Worm (Caenorhabditis elegans) whole organism, young adult: Measurements from ENCODE around the gene srg-38.

ENCODE experiments used
- B0336.3 ChIP-seq: fragments of 200-800 bp; sonication (Bioruptor generic); IDR thresholded peaks from 2 replicates; pipeline ENCODE4 v1.3.6; 2022; ENCODE audit warnings: missing genetic modification characterization, missing compliant biosample characterization
- C17E4.6 ChIP-seq: fragments of 200-800 bp; sonication (Bioruptor generic); IDR thresholded peaks from 2 replicates; pipeline ENCODE4 v1.3.6; 2022; ENCODE audit warnings: missing genetic modification reagents, missing genetic modification characterization, missing compliant biosample characterization
- D2030.7 ChIP-seq: fragments of 200-800 bp; sonication (Bioruptor generic); IDR thresholded peaks from 2 replicates; pipeline ENCODE4 v1.3.6; 2022; ENCODE audit warnings: missing genetic modification reagents, missing genetic modification characterization, missing compliant biosample characterization
- F23B12.7 ChIP-seq: sonication (generic microtip); optimal IDR thresholded peaks from 2 replicates; lab custom pipeline; 2017; ENCODE audit warnings: missing genetic modification characterization, mild to moderate bottlenecking, missing compliant biosample characterization, antibody characterized with exemption, moderate library complexity; ENCODE audit not compliant: insufficient read depth
- F33H1.4 ChIP-seq: fragments of 200-800 bp; sonication (Bioruptor generic); IDR thresholded peaks from 2 replicates; pipeline ENCODE4 v1.3.6; 2022; ENCODE audit warnings: missing genetic modification reagents, missing genetic modification characterization, missing compliant biosample characterization
- F55B11.4 ChIP-seq: sonication (generic microtip); optimal IDR thresholded peaks from 2 replicates; lab custom pipeline; 2016; ENCODE audit warnings: missing compliant biosample characterization, missing genetic modification characterization, borderline replicate concordance; ENCODE audit not compliant: insufficient read depth
- K11D2.4 ChIP-seq: fragments of 200-800 bp; sonication (Bioruptor generic); IDR thresholded peaks from 2 replicates; pipeline ENCODE4 v1.3.6; 2022; ENCODE audit warnings: missing genetic modification reagents, missing genetic modification characterization, missing compliant biosample characterization
- Y53F4B.3 ChIP-seq: fragments of 200-800 bp; sonication (Bioruptor generic); IDR thresholded peaks from 2 replicates; pipeline ENCODE4 v1.3.6; 2022; ENCODE audit warnings: missing genetic modification reagents, missing genetic modification characterization, missing compliant biosample characterization
- Y67H2A.10 ChIP-seq: fragments of 200-800 bp; sonication (Bioruptor generic); conservative IDR thresholded peaks from 2 replicates; pipeline ENCODE4 v1.3.6; 2022; ENCODE audit warnings: missing genetic modification reagents, missing genetic modification characterization, missing compliant biosample characterization
- attf-5 ChIP-seq: fragments of 200-800 bp; sonication (Bioruptor generic); optimal IDR thresholded peaks from 2 replicates; lab custom pipeline; 2018; ENCODE audit warnings: mild to moderate bottlenecking, missing genetic modification characterization, missing compliant biosample characterization
- ccch-3 ChIP-seq: fragments of 200-800 bp; sonication (Bioruptor generic); optimal IDR thresholded peaks from 2 replicates; lab custom pipeline; 2018; ENCODE audit warnings: mild to moderate bottlenecking, missing genetic modification characterization, missing compliant biosample characterization
- cebp-1 ChIP-seq, 2 experiments: fragments of 200-800 bp in 1 of 2; sonication (Bioruptor generic) in 1 of 2; sonication (generic microtip) in 1 of 2; IDR thresholded peaks in 1 of 2; optimal IDR thresholded peaks in 1 of 2; 2 replicates each; pipeline versions ENCODE4 v1.3.6 to Lab custom; 2017 to 2022; ENCODE audit warnings: missing compliant biosample characterization in 2 of 2, missing genetic modification characterization in 2 of 2, mild to moderate bottlenecking in 1 of 2, missing genetic modification reagents in 1 of 2, moderate library complexity in 1 of 2
- cebp-2 ChIP-seq: fragments of 200-800 bp; sonication (Bioruptor generic); IDR thresholded peaks from 2 replicates; pipeline ENCODE4 v1.3.6; 2022; ENCODE audit warnings: missing genetic modification characterization, missing compliant biosample characterization
- ceh-40 ChIP-seq: fragments of 200-800 bp; sonication (Bioruptor generic); IDR thresholded peaks from 2 replicates; pipeline ENCODE4 v1.3.6; 2022; ENCODE audit warnings: missing genetic modification characterization, missing compliant biosample characterization
- die-1 ChIP-seq: sonication (generic microtip); optimal IDR thresholded peaks from 2 replicates; lab custom pipeline; 2016; ENCODE audit warnings: missing genotype, mild to moderate bottlenecking, missing genetic modification characterization, missing compliant biosample characterization
- egl-44 ChIP-seq: fragments of 200-800 bp; sonication (Bioruptor generic); IDR thresholded peaks from 2 replicates; pipeline ENCODE4 v1.3.6; 2022; ENCODE audit warnings: missing genetic modification reagents, missing genetic modification characterization, missing compliant biosample characterization
- egrh-3 ChIP-seq: fragments of 200-800 bp; sonication (Bioruptor generic); IDR thresholded peaks from 2 replicates; pipeline ENCODE4 v1.3.6; 2022; ENCODE audit warnings: missing genetic modification reagents, missing genetic modification characterization, missing compliant biosample characterization
- ets-4 ChIP-seq: fragments of 200-800 bp; sonication (Bioruptor generic); optimal IDR thresholded peaks from 2 replicates; lab custom pipeline; 2018; ENCODE audit warnings: mild to moderate bottlenecking, missing genetic modification characterization, missing compliant biosample characterization
- gei-17 ChIP-seq: fragments of 200-800 bp; sonication (Bioruptor generic); optimal IDR thresholded peaks from 2 replicates; lab custom pipeline; 2018; ENCODE audit warnings: mild to moderate bottlenecking, missing genetic modification characterization, missing compliant biosample characterization
- hlh-12 ChIP-seq: sonication (generic microtip); optimal IDR thresholded peaks from 2 replicates; lab custom pipeline; 2016; ENCODE audit warnings: missing genetic modification characterization, missing compliant biosample characterization
- let-607 ChIP-seq, 2 experiments: fragments of 200-800 bp in 1 of 2; sonication (Bioruptor generic) in 1 of 2; sonication (generic microtip) in 1 of 2; optimal IDR thresholded peaks; 2 replicates each; lab custom pipeline; 2016 to 2018; ENCODE audit warnings: mild to moderate bottlenecking in 2 of 2, missing compliant biosample characterization in 2 of 2, missing genetic modification characterization in 2 of 2, moderate library complexity in 2 of 2, missing genotype in 1 of 2
- lin-26 ChIP-seq: fragments of 200-800 bp; sonication (Bioruptor generic); IDR thresholded peaks from 2 replicates; pipeline ENCODE4 v1.3.6; 2022; ENCODE audit warnings: missing genetic modification reagents, missing genetic modification characterization, missing compliant biosample characterization
- lir-1 ChIP-seq: fragments of 200-800 bp; sonication (Bioruptor generic); conservative IDR thresholded peaks from 2 replicates; pipeline ENCODE4 v1.3.6; 2022; ENCODE audit warnings: missing genetic modification reagents, missing genetic modification characterization, missing compliant biosample characterization
- lsy-27 ChIP-seq: sonication (generic microtip); optimal IDR thresholded peaks from 2 replicates; lab custom pipeline; 2017; ENCODE audit warnings: missing genetic modification characterization, mild to moderate bottlenecking, missing compliant biosample characterization, antibody characterized with exemption, missing genotype, borderline replicate concordance; ENCODE audit not compliant: insufficient read depth
- madf-10 ChIP-seq: sonication (generic microtip); optimal IDR thresholded peaks from 2 replicates; lab custom pipeline; 2016; ENCODE audit warnings: mild to moderate bottlenecking, missing genetic modification characterization, missing compliant biosample characterization
- madf-3 ChIP-seq: fragments of 200-800 bp; sonication (Bioruptor generic); IDR thresholded peaks from 2 replicates; pipeline ENCODE4 v1.3.6; 2022; ENCODE audit warnings: missing genetic modification reagents, missing genetic modification characterization, missing compliant biosample characterization
- madf-8 ChIP-seq: fragments of 200-800 bp; sonication (Bioruptor generic); conservative IDR thresholded peaks from 2 replicates; pipeline ENCODE4 v1.3.6; 2022; ENCODE audit warnings: missing genetic modification reagents, missing genetic modification characterization, missing compliant biosample characterization
- mes-4 ChIP-seq: sonication (generic microtip); optimal IDR thresholded peaks from 2 replicates; lab custom pipeline; 2016; ENCODE audit warnings: missing genotype, missing genetic modification characterization, missing compliant biosample characterization
- nhr-179 ChIP-seq: sonication (generic microtip); optimal IDR thresholded peaks from 2 replicates; lab custom pipeline; 2016; ENCODE audit warnings: mild to moderate bottlenecking, missing genetic modification characterization, missing compliant biosample characterization
- nhr-27 ChIP-seq: fragments of 200-800 bp; sonication (Bioruptor generic); optimal IDR thresholded peaks from 2 replicates; lab custom pipeline; 2018; ENCODE audit warnings: mild to moderate bottlenecking, missing genetic modification characterization, moderate library complexity, missing compliant biosample characterization
- nhr-80 ChIP-seq: sonication (generic microtip); optimal IDR thresholded peaks from 2 replicates; lab custom pipeline; 2016; ENCODE audit warnings: missing genetic modification characterization, missing compliant biosample characterization
- nhr-90 ChIP-seq: sonication (generic microtip); optimal IDR thresholded peaks from 2 replicates; lab custom pipeline; 2016; ENCODE audit warnings: missing genotype, mild to moderate bottlenecking, missing genetic modification characterization, missing compliant biosample characterization
- pbrm-1 ChIP-seq: fragments of 200-800 bp; sonication (Bioruptor generic); IDR thresholded peaks from 2 replicates; pipeline ENCODE4 v1.3.6; 2022; ENCODE audit warnings: missing genetic modification reagents, missing genetic modification characterization, missing compliant biosample characterization
- rcor-1 ChIP-seq: fragments of 200-800 bp; sonication (Bioruptor generic); IDR thresholded peaks from 2 replicates; pipeline ENCODE4 v1.3.6; 2022; ENCODE audit warnings: missing genetic modification reagents, missing genetic modification characterization, missing compliant biosample characterization
- snpc-1.1 ChIP-seq: sonication (generic microtip); optimal IDR thresholded peaks from 2 replicates; lab custom pipeline; 2017; ENCODE audit warnings: missing genetic modification characterization, mild to moderate bottlenecking, missing compliant biosample characterization, antibody characterized with exemption, moderate library complexity, missing genotype, missing genetic modification reagents; ENCODE audit not compliant: insufficient read depth
- snpc-3.4 ChIP-seq: sonication (generic microtip); optimal IDR thresholded peaks from 2 replicates; lab custom pipeline; 2017; ENCODE audit warnings: missing genetic modification characterization, mild to moderate bottlenecking, missing compliant biosample characterization, antibody characterized with exemption, moderate library complexity, missing genotype, missing genetic modification reagents
- snpc-4 ChIP-seq, 5 experiments: fragments of 150-350 bp in 1 of 5; sonication (generic microtip) in 4 of 5; optimal IDR thresholded peaks; 2 replicates each; lab custom pipeline; 2014 to 2018; ENCODE audit warnings: missing genetic modification characterization in 5 of 5, missing biosample characterization in 3 of 5, antibody characterized with exemption in 2 of 5, mild to moderate bottlenecking in 2 of 5, missing compliant biosample characterization in 2 of 5, missing genotype in 2 of 5, moderate library complexity in 2 of 5, missing genetic modification reagents in 1 of 5
- tlf-1 ChIP-seq: fragments of 200-800 bp; sonication (Bioruptor generic); optimal IDR thresholded peaks from 2 replicates; lab custom pipeline; 2018; ENCODE audit warnings: mild to moderate bottlenecking, missing genetic modification characterization, missing compliant biosample characterization
- ztf-18 ChIP-seq: sonication (generic microtip); optimal IDR thresholded peaks from 2 replicates; lab custom pipeline; 2016; ENCODE audit warnings: missing genotype, mild to moderate bottlenecking, missing genetic modification characterization, missing compliant biosample characterization
- ztf-22 ChIP-seq: fragments of 200-800 bp; sonication (Bioruptor generic); optimal IDR thresholded peaks from 2 replicates; lab custom pipeline; 2018; ENCODE audit warnings: mild to moderate bottlenecking, missing genetic modification characterization, moderate library complexity, missing compliant biosample characterization
- ztf-25 ChIP-seq: fragments of 200-800 bp; sonication (Bioruptor generic); IDR thresholded peaks from 2 replicates; pipeline ENCODE4 v1.3.6; 2022; ENCODE audit warnings: missing genetic modification reagents, missing genetic modification characterization, missing compliant biosample characterization

Gene srg-38

DNA sequence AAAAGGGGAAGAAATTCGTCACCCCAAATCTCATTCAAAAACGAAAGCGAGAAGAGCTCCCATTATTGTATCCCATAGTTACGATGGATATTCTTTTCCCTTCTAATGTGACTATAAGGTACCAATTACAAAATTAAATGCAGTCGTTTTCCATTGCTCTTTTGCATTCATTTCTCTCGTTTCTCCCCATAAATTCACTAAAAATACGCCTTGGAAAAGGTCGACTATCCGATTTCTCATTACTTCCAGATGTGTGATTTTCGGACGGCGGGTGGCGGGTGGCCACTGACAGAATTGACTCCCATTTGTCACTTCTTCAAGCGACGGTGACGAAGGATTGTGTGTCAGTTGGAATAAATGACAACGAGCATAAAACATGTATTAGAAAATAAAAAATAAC is 21.9 kb downstream of the srg-38 start:
- TF ChIP-seq die-1 (tag; lab: Kevin White, UChicago) (no peak), ccch-3 (GFP tag; lab: Kevin White, UChicago) (no peak), F33H1.4 (no peak), snpc-4 (GFP tag; optimal IDR thresholded peaks at IDR 0.05; lab: Kevin White, UChicago) (no peak), snpc-4 (tag; optimal IDR thresholded peaks at IDR 0.05; lab: Kevin White, UChicago) (no peak), nhr-90 (tag; lab: Kevin White, UChicago) (no peak), Y53F4B.3 (GFP tag; lab: Robert Waterston, UW) (no peak), rcor-1 (GFP tag; lab: Robert Waterston, UW) (no peak), mes-4 (tag; lab: Kevin White, UChicago) (no peak), lin-26 (GFP tag; lab: Robert Waterston, UW) (no peak), madf-8 (GFP tag; lab: Robert Waterston, UW) (no peak), nhr-80 (no peak), hlh-12 (tag; lab: Kevin White, UChicago) (no peak), Y67H2A.10 (GFP tag; lab: Robert Waterston, UW) (no peak), gei-17 (GFP tag; lab: Kevin White, UChicago) (no peak), ztf-25 (GFP tag; lab: Robert Waterston, UW) (no peak)

DNA sequence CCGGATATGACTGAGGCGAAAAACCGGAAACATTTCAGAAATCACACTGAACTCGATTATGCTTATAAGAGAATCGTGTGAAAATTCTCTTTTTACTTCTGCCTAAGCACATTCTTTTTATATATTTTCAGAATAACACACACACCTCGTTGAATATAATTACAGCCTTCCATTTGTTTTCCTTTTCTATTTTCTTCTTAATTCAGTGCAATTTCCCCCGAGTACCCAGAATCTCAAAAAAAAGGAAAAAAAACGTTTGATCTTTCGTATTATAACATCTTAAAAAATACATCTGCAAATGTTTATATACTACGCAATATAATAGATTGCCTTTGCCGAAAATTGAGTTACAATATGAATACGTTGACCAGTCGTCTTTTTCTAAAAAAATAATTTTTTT is 23.7 kb downstream of the srg-38 start:
- TF ChIP-seq Y53F4B.3 (GFP tag; lab: Robert Waterston, UW) (no peak), F55B11.4 (tag; lab: Kevin White, UChicago) (no peak), ztf-25 (GFP tag; lab: Robert Waterston, UW) (no peak), ztf-18 (tag; lab: Kevin White, UChicago) (no peak), egrh-3 (no peak), egl-44 (GFP tag; lab: Robert Waterston, UW) (no peak), hlh-12 (tag; lab: Kevin White, UChicago) (no peak), lir-1 (GFP tag; lab: Robert Waterston, UW) (no peak), ztf-22 (GFP tag; lab: Kevin White, UChicago) (no peak), K11D2.4 (GFP tag; lab: Robert Waterston, UW) (no peak), tlf-1 (GFP tag; lab: Kevin White, UChicago) (no peak), lsy-27 (tag; lab: Kevin White, UChicago) (no peak), ceh-40 (GFP tag; lab: Robert Waterston, UW) (no peak), cebp-1 (GFP tag; IDR thresholded peaks at IDR 0.05; lab: Robert Waterston, UW) (no peak), cebp-1 (tag; optimal IDR thresholded peaks at IDR 0.05; lab: Kevin White, UChicago) (no peak), pbrm-1 (no peak), D2030.7 (GFP tag; lab: Robert Waterston, UW) (no peak), attf-5 (GFP tag; lab: Kevin White, UChicago) (no peak), snpc-1.1 (no peak)
- TF ChIP-seq, all 124 proteins: peak for 0

ce11 chrV:11127197-11127596 is 28.3 kb downstream of the srg-38 start, which contains the start of gene jmjd-5:
Gene jmjd-5, plus strand, starts transcription at chrV:11127497.
- no peak for TF ChIP-seq ccch-3 (GFP tag; lab: Kevin White, UChicago)
- no peak for TF ChIP-seq madf-3 (GFP tag; lab: Robert Waterston, UW)
- TF ChIP-seq nhr-27 (tag; lab: Kevin White, UChicago), result no peak
- no peak for TF ChIP-seq let-607 (tag; optimal IDR thresholded peaks at IDR 0.05; lab: Kevin White, UChicago)
- no peak for TF ChIP-seq ets-4
- TF ChIP-seq nhr-179 (tag; lab: Kevin White, UChicago), result no peak
- no peak for TF ChIP-seq die-1 (tag; lab: Kevin White, UChicago)
- no peak for TF ChIP-seq madf-10 (tag; lab: Kevin White, UChicago)
- TF ChIP-seq snpc-3.4, result no peak
- TF ChIP-seq cebp-2 (GFP tag; lab: Robert Waterston, UW), result no peak
- no peak for TF ChIP-seq F55B11.4 (tag; lab: Kevin White, UChicago)
- TF ChIP-seq F23B12.7 (tag; lab: Kevin White, UChicago), result no peak
- no peak for TF ChIP-seq B0336.3 (GFP tag; lab: Robert Waterston, UW)
- no peak for TF ChIP-seq C17E4.6 (GFP tag; lab: Robert Waterston, UW)
- TF ChIP-seq, all 124 proteins: peak for 0
